Worm (Caenorhabditis elegans): ENCODE data around the gene T03G11.9.
A peak's percentile ranks its signal among the peaks of the same experiment; 100 is the strongest.

DNA sequence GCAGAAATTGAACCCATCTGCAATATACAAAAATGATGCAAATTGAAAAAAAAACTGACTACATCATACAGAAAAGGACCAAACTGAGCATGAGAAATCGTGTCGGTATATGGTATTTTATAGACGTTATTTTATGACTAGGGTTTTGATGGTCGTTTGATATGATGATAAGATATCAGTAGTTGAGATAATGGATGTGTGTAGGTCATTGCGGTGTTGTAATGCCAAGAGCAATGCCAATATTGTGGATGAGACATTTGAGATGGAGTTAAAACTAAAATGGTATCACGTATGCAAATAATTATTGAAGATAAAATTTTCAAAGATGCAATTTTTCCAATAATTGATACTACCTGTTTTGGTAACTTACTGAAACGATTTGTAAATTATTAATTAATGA, 24.4 kb upstream of the T03G11.9 start, which contains the start of gene C31H2.4:
- no peak for TF ChIP-seq gei-8 (GFP tag; optimal IDR thresholded peaks at IDR 0.05)
- TF ChIP-seq ceh-82 (tag; optimal IDR thresholded peaks at IDR 0.05) = no peak
- TF ChIP-seq aha-1 (tag) = no peak
- TF ChIP-seq nhr-76 (tag; optimal IDR thresholded peaks at IDR 0.05) = no peak
- no peak for TF ChIP-seq pha-4 (GFP tag; IDR thresholded peaks at IDR 0.05)
- TF ChIP-seq pha-4 (tag; optimal IDR thresholded peaks at IDR 0.05) = no peak
- TF ChIP-seq nhr-11 (tag; optimal IDR thresholded peaks at IDR 0.05) = no peak
- no peak for TF ChIP-seq vab-7 (GFP tag; IDR thresholded peaks at IDR 0.05)
- peak; percentile 8 for TF ChIP-seq dve-1 (tag; optimal IDR thresholded peaks at IDR 0.05; ENCODE audit: insufficient read depth)
- TF ChIP-seq mxl-3 (GFP tag; optimal IDR thresholded peaks at IDR 0.05) = no peak
- TF ChIP-seq fos-1 (tag; optimal IDR thresholded peaks at IDR 0.05) = no peak
